Fruit fly (Drosophila melanogaster): ENCODE measurements around the gene CG8563.

Gene CG8563

dm6 chr3L:7376151-7376550 lies 14.4 kb upstream of the CG8563 start:
- TF ChIP-seq CG6854 (GFP tag; optimal IDR thresholded peaks at IDR 0.05) (no peak), Sox102F (GFP tag; optimal IDR thresholded peaks at IDR 0.05) (no peak), svp (GFP tag) (peak; percentile 6), vri (GFP tag; optimal IDR thresholded peaks at IDR 0.05) (peak; percentile 15)

dm6 chr3L:7376830-7377229 lies 13.7 kb upstream of the CG8563 start:
- TF ChIP-seq Smox (GFP tag; optimal IDR thresholded peaks at IDR 0.05), result no peak
- TF ChIP-seq CG8119 (GFP tag; IDR thresholded peaks at IDR 0.05), result no peak
- TF ChIP-seq CG8632 (GFP tag; optimal IDR thresholded peaks at IDR 0.05), result no peak
- TF ChIP-seq dsx (GFP tag; optimal IDR thresholded peaks at IDR 0.05; ENCODE audit: poor library complexity, severe bottlenecking), result no peak

- TF ChIP-seq svp (GFP tag), result peak; percentile 97
- TF ChIP-seq esn (GFP tag; optimal IDR thresholded peaks at IDR 0.05), result no peak
- TF ChIP-seq CG6808 (GFP tag; optimal IDR thresholded peaks at IDR 0.05), result no peak
- TF ChIP-seq CG11294 (GFP tag; IDR thresholded peaks at IDR 0.05), result no peak
- no peak for TF ChIP-seq CG8319 (GFP tag; optimal IDR thresholded peaks at IDR 0.05)
Measured at dm6 chr3L:7380395-7380794, 10.1 kb upstream of the CG8563 start.

dm6 chr3L:7381359-7381976 lies 9.1 kb upstream of the CG8563 start, which contains the start of the genes SMSr and smid:
SMSr (minus strand) TSS chr3L:7381474.
smid (plus strand) TSS chr3L:7381614.
- peak; percentile 57 for TF ChIP-seq Ets21C (GFP tag; optimal IDR thresholded peaks at IDR 0.05)
- peak; percentile 63 for TF ChIP-seq esn (GFP tag; optimal IDR thresholded peaks at IDR 0.05)
- peak; percentile 5 for TF ChIP-seq CG6808 (GFP tag; optimal IDR thresholded peaks at IDR 0.05)
- TF ChIP-seq cyc (GFP tag; optimal IDR thresholded peaks at IDR 0.05), result peak; percentile 64
- TF ChIP-seq eg (GFP tag; IDR thresholded peaks at IDR 0.05), result no peak
- no peak for TF ChIP-seq CG10669 (GFP tag; optimal IDR thresholded peaks at IDR 0.05)
- TF ChIP-seq CG16779 (tag; optimal IDR thresholded peaks at IDR 0.05), result no peak
- TF ChIP-seq CG3919 (GFP tag; optimal IDR thresholded peaks at IDR 0.05), result peak; percentile 58
- TF ChIP-seq CG1621 (tag; optimal IDR thresholded peaks at IDR 0.05), result peak; percentile 31
- peak; percentile 53 for TF ChIP-seq Sox15 (GFP tag; optimal IDR thresholded peaks at IDR 0.05)
- peak; percentile 71 for TF ChIP-seq lz (GFP tag; optimal IDR thresholded peaks at IDR 0.05)
- peak in 1 of 2 experiments; percentile 4 for TF ChIP-seq ss (GFP tag; optimal IDR thresholded peaks at IDR 0.05)
- TF ChIP-seq pdm3 (GFP tag; optimal IDR thresholded peaks at IDR 0.05), result peak; percentile 70
- TF ChIP-seq spab (GFP tag; optimal IDR thresholded peaks at IDR 0.05), result no peak
- no peak for TF ChIP-seq Smox (GFP tag; optimal IDR thresholded peaks at IDR 0.05)
- TF ChIP-seq Hr4 (GFP tag; optimal IDR thresholded peaks at IDR 0.05), result peak; percentile 71
- TF ChIP-seq CG11762 (GFP tag; optimal IDR thresholded peaks at IDR 0.05; ENCODE audit: insufficient read depth), result no peak
- no peak for TF ChIP-seq CG8632 (GFP tag; optimal IDR thresholded peaks at IDR 0.05)
- no peak for TF ChIP-seq vri (GFP tag; optimal IDR thresholded peaks at IDR 0.05)
- TF ChIP-seq achi (GFP tag; optimal IDR thresholded peaks at IDR 0.05), result peak; percentile 44
- TF ChIP-seq Blimp-1 (GFP tag; optimal IDR thresholded peaks at IDR 0.05), result no peak
- peak; percentile 56 for TF ChIP-seq CG3032 (tag; optimal IDR thresholded peaks at IDR 0.05)
- TF ChIP-seq CG15336 (GFP tag; IDR thresholded peaks at IDR 0.05), result peak; percentile 32; the same call in 1 of the 2 replicates
- TF ChIP-seq Eip78C (GFP tag), result peak; percentile 79
- TF ChIP-seq CG7368 (GFP tag; optimal IDR thresholded peaks at IDR 0.05), result no peak
- TF ChIP-seq CG34406 (GFP tag; optimal IDR thresholded peaks at IDR 0.05), result peak; percentile 47
- TF ChIP-seq CG9139 (GFP tag; optimal IDR thresholded peaks at IDR 0.05), result no peak
- peak; percentile 7 for TF ChIP-seq CG8319 (GFP tag; optimal IDR thresholded peaks at IDR 0.05)
- peak; percentile 27 for TF ChIP-seq dsx (GFP tag; optimal IDR thresholded peaks at IDR 0.05; ENCODE audit: poor library complexity, severe bottlenecking)
- TF ChIP-seq fd85E (GFP tag; optimal IDR thresholded peaks at IDR 0.05), result no peak
- TF ChIP-seq dac (GFP tag; optimal IDR thresholded peaks at IDR 0.05), result peak; percentile 2
- TF ChIP-seq fd59A (GFP tag; optimal IDR thresholded peaks at IDR 0.05), result no peak
- TF ChIP-seq acj6 (GFP tag; optimal IDR thresholded peaks at IDR 0.05), result peak; percentile 71
- TF ChIP-seq CG10631 (GFP tag; optimal IDR thresholded peaks at IDR 0.05), result peak; percentile 55
- peak; percentile 61 for TF ChIP-seq Eip75B (GFP tag; optimal IDR thresholded peaks at IDR 0.05)
- TF ChIP-seq CG6163 (GFP tag; IDR thresholded peaks at IDR 0.05), result peak; percentile 41; the same call in 1 of the 3 replicates
- TF ChIP-seq Met (GFP tag; optimal IDR thresholded peaks at IDR 0.05), result no peak
- TF ChIP-seq Hr39 (GFP tag; optimal IDR thresholded peaks at IDR 0.05), result peak; percentile 66
- TF ChIP-seq CG4318 (GFP tag; optimal IDR thresholded peaks at IDR 0.05), result peak; percentile 47

Data from whole organism, prepupa.